Fruit fly (Drosophila melanogaster): ENCODE results near the gene CG34375.

Gene CG34375

DNA sequence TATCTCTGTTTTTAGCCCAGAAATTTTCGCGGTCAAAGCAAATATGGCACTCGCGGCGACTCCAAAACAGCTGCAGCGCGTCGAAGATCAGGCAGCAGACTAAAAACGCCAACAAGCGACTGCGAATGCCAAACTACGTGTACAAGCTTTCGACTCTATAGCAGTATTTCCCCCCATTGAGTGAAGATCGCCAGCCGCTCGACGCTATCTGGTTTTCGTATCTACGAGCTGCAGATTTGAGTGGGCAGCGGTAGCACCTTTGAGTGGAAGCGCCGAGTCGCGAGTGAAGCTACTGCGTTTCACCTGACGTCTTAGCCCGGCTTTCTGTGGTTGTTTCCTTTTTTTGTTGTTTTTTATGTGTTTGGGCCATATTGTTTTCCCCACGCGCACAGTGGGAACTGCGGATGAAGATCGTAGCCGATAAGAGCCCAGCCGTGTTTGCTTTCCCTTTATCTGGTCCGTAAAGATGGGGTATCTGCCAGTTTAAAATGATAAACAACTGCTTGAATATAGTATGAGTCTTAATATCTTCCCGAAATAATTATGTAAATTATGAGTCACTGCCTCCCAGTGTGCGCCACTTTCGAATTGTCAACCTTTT, 37.8 kb upstream of the CG34375 start, which contains the start of gene CG17121:
Gene CG17121, minus strand, starts transcription at position 126 of the 601 bp plus-strand sequence.
- TF ChIP-seq lbe (GFP tag; optimal IDR thresholded peaks at IDR 0.05) (no peak), CTCF (GFP tag; optimal IDR thresholded peaks at IDR 0.05) (no peak), CG8089 (GFP tag; optimal IDR thresholded peaks at IDR 0.05) (no peak), pros (GFP tag; optimal IDR thresholded peaks at IDR 0.05) (peak; percentile 94), Hsf (GFP tag; optimal IDR thresholded peaks at IDR 0.05) (no peak), chinmo (GFP tag; IDR thresholded peaks at IDR 0.05; ENCODE audit: partially characterized antibody) (peak; percentile 77; the same call in 1 of the 4 replicates), Meics (GFP tag; optimal IDR thresholded peaks at IDR 0.05) (no peak), abd-A (tag; optimal IDR thresholded peaks at IDR 0.05) (peak; percentile 80), Bgb (GFP tag; IDR thresholded peaks at IDR 0.05; ENCODE audit: partially characterized antibody) (peak; percentile 18; the same call in 1 of the 2 replicates), gcm2 (GFP tag; optimal IDR thresholded peaks at IDR 0.05) (no peak), CG12769 (tag; optimal IDR thresholded peaks at IDR 0.05) (peak; percentile 63), CG2199 (GFP tag; IDR thresholded peaks at IDR 0.05) (0 out of 3 replicates have a peak, but pooled peaks have one; percentile 9), gfzf (GFP tag; optimal IDR thresholded peaks at IDR 0.05) (no peak), CG13287 (GFP tag; IDR thresholded peaks at IDR 0.05; ENCODE audit: partially characterized antibody) (peak; percentile 24; the same call in 1 of the 2 replicates), bbx (GFP tag; IDR thresholded peaks at IDR 0.05; ENCODE audit: partially characterized antibody) (0 out of 2 replicates have a peak, but pooled peaks have one; percentile 30), kni (GFP tag; optimal IDR thresholded peaks at IDR 0.05) (peak; percentile 66), sqz (GFP tag; optimal IDR thresholded peaks at IDR 0.05) (peak; percentile 49), CG4707 (GFP tag; optimal IDR thresholded peaks at IDR 0.05) (peak; percentile 64), CG30020 (tag; optimal IDR thresholded peaks at IDR 0.05) (no peak), CG16813 (GFP tag; IDR thresholded peaks at IDR 0.05; ENCODE audit: partially characterized antibody) (no peak), CG6791 (GFP tag; IDR thresholded peaks at IDR 0.05; ENCODE audit: partially characterized antibody) (0 out of 3 replicates have a peak, but pooled peaks have one; percentile 38), CG3838 (GFP tag; optimal IDR thresholded peaks at IDR 0.05) (no peak), grn (GFP tag; optimal IDR thresholded peaks at IDR 0.05) (peak; percentile 94), CG1832 (GFP tag; optimal IDR thresholded peaks at IDR 0.05) (no peak), z (GFP tag; IDR thresholded peaks at IDR 0.05) (peak; percentile 97), Jarid2 (GFP tag; optimal IDR thresholded peaks at IDR 0.05) (peak; percentile 20)

DNA sequence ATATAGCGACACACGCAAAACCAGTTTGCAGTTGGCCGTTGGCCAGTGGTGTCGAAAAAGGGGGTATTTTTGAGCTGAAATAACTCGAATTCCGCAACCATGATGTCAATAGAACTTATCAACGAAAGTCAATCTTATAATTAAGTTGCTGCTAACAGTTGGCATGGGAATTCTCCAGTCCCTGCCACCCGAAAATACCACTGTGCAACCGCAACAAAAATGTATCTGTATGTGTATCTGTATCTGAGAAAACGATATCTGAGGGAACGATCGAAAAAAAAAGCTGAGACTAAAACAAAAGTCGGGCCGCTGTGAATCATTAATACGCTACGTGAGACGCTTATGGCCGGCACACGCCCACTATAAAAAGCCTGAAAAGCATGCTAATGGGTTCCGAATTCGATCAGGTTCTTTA, 36.2 kb upstream of the CG34375 start:
- TF ChIP-seq lilli (GFP tag; optimal IDR thresholded peaks at IDR 0.05) = peak; percentile 68
- no peak for TF ChIP-seq hbn (GFP tag; IDR thresholded peaks at IDR 0.05; ENCODE audit: partially characterized antibody)
- peak; percentile 38 for TF ChIP-seq seq (GFP tag; IDR thresholded peaks at IDR 0.05)
- TF ChIP-seq gcm2 (GFP tag; optimal IDR thresholded peaks at IDR 0.05) = no peak
- TF ChIP-seq CG3726 (GFP tag; IDR thresholded peaks at IDR 0.05) = no peak
- no peak for TF ChIP-seq CG11085 (GFP tag; IDR thresholded peaks at IDR 0.05)
- no peak for TF ChIP-seq rib (GFP tag; IDR thresholded peaks at IDR 0.05)
- no peak for TF ChIP-seq Hand (GFP tag; optimal IDR thresholded peaks at IDR 0.05)
- no peak for TF ChIP-seq CG15073 (GFP tag; optimal IDR thresholded peaks at IDR 0.05)
- TF ChIP-seq H15 (GFP tag; IDR thresholded peaks at IDR 0.05) = 0 out of 3 replicates have a peak, but pooled peaks have one; percentile 26
- no peak for TF ChIP-seq Gsc (GFP tag; IDR thresholded peaks at IDR 0.05)
- TF ChIP-seq ftz-f1 (GFP tag; optimal IDR thresholded peaks at IDR 0.05) = no peak
- TF ChIP-seq Aef1 (GFP tag; IDR thresholded peaks at IDR 0.05) = peak; percentile 36; the same call in 2 of the 3 replicates
- no peak for TF ChIP-seq Dip2 (GFP tag; IDR thresholded peaks at IDR 0.05)
- TF ChIP-seq Gug (GFP tag; IDR thresholded peaks at IDR 0.05) = peak; percentile 61; the same call in 2 of the 4 replicates
- TF ChIP-seq ttk (GFP tag; IDR thresholded peaks at IDR 0.05) = 0 out of 2 replicates have a peak, but pooled peaks have one; percentile 29
- no peak for TF ChIP-seq CG15011 (GFP tag; optimal IDR thresholded peaks at IDR 0.05)
- no peak for TF ChIP-seq run (tag; optimal IDR thresholded peaks at IDR 0.05)
- TF ChIP-seq Neu2 (GFP tag; optimal IDR thresholded peaks at IDR 0.05; ENCODE audit: borderline replicate concordance) = no peak
- no peak for TF ChIP-seq CG12104 (GFP tag; optimal IDR thresholded peaks at IDR 0.05)
- TF ChIP-seq GATAe (GFP tag; conservative IDR thresholded peaks at IDR 0.05) = no peak
- TF ChIP-seq NC2β (GFP tag; optimal IDR thresholded peaks at IDR 0.05) = peak; percentile 18
- TF ChIP-seq sc (optimal IDR thresholded peaks at IDR 0.05) = no peak
- no peak for TF ChIP-seq sc (GFP tag; optimal IDR thresholded peaks at IDR 0.05)
- TF ChIP-seq nau (GFP tag; optimal IDR thresholded peaks at IDR 0.05) = no peak
